Worm (Caenorhabditis elegans): ENCODE measurements around the gene dnj-20.

The dnj-20 gene

ce11 chrII:9660379-9660778, 36.4 kb upstream of the dnj-20 start, which contains the start of gene ZK1320.3:
TSS of gene ZK1320.3 (minus strand) at chrII:9660419.
- no peak for TF ChIP-seq nhr-76 (tag; optimal IDR thresholded peaks at IDR 0.05)
- TF ChIP-seq ceh-82 (tag; optimal IDR thresholded peaks at IDR 0.05): no peak
- TF ChIP-seq tbx-2 (tag; optimal IDR thresholded peaks at IDR 0.05): no peak
- no peak for TF ChIP-seq lin-14 (GFP tag; optimal IDR thresholded peaks at IDR 0.05)
- TF ChIP-seq jun-1 (tag; optimal IDR thresholded peaks at IDR 0.05): no peak
- TF ChIP-seq hlh-17 (GFP tag; optimal IDR thresholded peaks at IDR 0.05; ENCODE audit: borderline replicate concordance): no peak
- TF ChIP-seq fkh-8 (tag; optimal IDR thresholded peaks at IDR 0.05): no peak
- no peak for TF ChIP-seq nhr-12 (tag; optimal IDR thresholded peaks at IDR 0.05)
- no peak for TF ChIP-seq aly-2 (tag; optimal IDR thresholded peaks at IDR 0.05)
- no peak for TF ChIP-seq pax-3 (tag; optimal IDR thresholded peaks at IDR 0.05)
- no peak for TF ChIP-seq lin-35 (GFP tag; optimal IDR thresholded peaks at IDR 0.05)
- no peak for TF ChIP-seq grh-1 (GFP tag; IDR thresholded peaks at IDR 0.05)
- no peak for TF ChIP-seq sox-4 (tag; optimal IDR thresholded peaks at IDR 0.05)
- TF ChIP-seq vab-15 (tag; optimal IDR thresholded peaks at IDR 0.05): no peak
- TF ChIP-seq lir-3 (tag; optimal IDR thresholded peaks at IDR 0.05; ENCODE audit: poor library complexity): no peak
- TF ChIP-seq nhr-77 (tag; optimal IDR thresholded peaks at IDR 0.05): no peak
- TF ChIP-seq ces-1 (GFP tag; optimal IDR thresholded peaks at IDR 0.05): no peak
- TF ChIP-seq nhr-19 (GFP tag; conservative IDR thresholded peaks at IDR 0.05): no peak
- no peak for TF ChIP-seq hpl-2 (GFP tag; optimal IDR thresholded peaks at IDR 0.05)
- no peak for TF ChIP-seq unc-130 (tag; optimal IDR thresholded peaks at IDR 0.05)

DNA sequence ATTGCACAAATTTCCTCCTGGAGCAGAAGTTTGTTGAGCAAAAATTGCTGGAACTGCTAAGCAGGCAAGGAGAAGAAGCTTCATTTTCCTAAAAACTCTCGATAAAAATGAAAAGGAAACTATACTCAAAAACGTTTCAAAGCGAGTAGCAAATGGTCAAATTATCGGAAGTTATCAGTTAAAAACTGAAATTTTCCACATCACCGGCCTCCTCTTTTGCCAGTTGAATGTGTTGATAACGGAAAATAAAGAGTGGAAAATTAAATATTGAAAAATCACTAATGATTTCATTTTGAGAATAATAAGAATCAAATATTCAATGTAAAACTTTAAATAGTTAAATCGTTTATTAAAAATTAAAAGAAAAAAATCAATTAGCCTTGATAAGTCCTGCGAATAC, 34.9 kb upstream of the dnj-20 start, which contains the start of gene ZK1320.2:
Gene ZK1320.2, minus strand, starts transcription at position 88 of the 400 bp plus-strand sequence.
- TF ChIP-seq elt-2 (tag; optimal IDR thresholded peaks at IDR 0.05): peak; percentile 26
- no peak for TF ChIP-seq fkh-8 (tag; optimal IDR thresholded peaks at IDR 0.05)

DNA sequence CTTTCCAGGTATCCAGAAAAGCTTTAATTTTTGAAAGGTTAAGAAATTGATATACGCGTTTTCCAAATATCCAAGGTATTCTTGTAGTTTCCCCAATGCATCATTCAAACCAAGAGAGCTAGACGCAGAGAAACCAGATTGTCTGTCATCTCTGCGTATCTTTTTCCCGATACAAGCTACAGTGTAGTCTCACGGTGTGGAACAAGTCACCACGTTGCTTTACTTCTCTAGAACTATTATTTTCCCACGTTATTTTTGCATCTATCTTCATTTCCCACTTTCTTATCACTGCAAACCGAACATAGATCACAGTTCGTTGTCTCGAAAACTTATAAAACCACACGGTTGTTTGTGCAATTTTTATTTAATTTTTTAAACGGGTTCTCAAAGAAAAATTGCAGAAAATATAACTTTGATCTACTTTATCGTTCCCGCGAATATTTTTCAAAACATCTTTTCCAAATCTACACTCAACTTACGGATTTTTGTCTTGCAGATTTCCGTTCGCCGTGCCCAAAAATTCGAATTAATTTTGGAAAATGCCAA, 32.3 kb upstream of the dnj-20 start, which contains the start of gene gstk-1:
Gene gstk-1, plus strand, starts transcription at position 496 of the 546 bp plus-strand sequence.
- no peak for TF ChIP-seq efl-3 (GFP tag; optimal IDR thresholded peaks at IDR 0.05)
- no peak for TF ChIP-seq ces-1 (GFP tag; optimal IDR thresholded peaks at IDR 0.05)
- TF ChIP-seq jun-1 (tag; optimal IDR thresholded peaks at IDR 0.05): no peak
- TF ChIP-seq irx-1 (tag; optimal IDR thresholded peaks at IDR 0.05): no peak
- TF ChIP-seq C04F5.9 (tag; optimal IDR thresholded peaks at IDR 0.05): no peak
- TF ChIP-seq nhr-71 (tag; optimal IDR thresholded peaks at IDR 0.05): peak; percentile 57
- no peak for TF ChIP-seq ama-1 (optimal IDR thresholded peaks at IDR 0.05)
- peak; percentile 94 for TF ChIP-seq nhr-20 (tag; optimal IDR thresholded peaks at IDR 0.05)
- peak; percentile 31 for TF ChIP-seq blmp-1 (tag; optimal IDR thresholded peaks at IDR 0.05)
- peak; percentile 9 for TF ChIP-seq tbx-2 (tag; optimal IDR thresholded peaks at IDR 0.05)
- no peak for TF ChIP-seq hlh-4 (tag; optimal IDR thresholded peaks at IDR 0.05)
- TF ChIP-seq grh-1 (GFP tag; IDR thresholded peaks at IDR 0.05): peak; percentile 31; the same call in 1 of the 2 replicates
- TF ChIP-seq nhr-12 (tag; optimal IDR thresholded peaks at IDR 0.05): no peak
- TF ChIP-seq sox-4 (tag; optimal IDR thresholded peaks at IDR 0.05): no peak
- TF ChIP-seq ceh-8 (GFP tag; optimal IDR thresholded peaks at IDR 0.05): no peak
- TF ChIP-seq efl-1 (optimal IDR thresholded peaks at IDR 0.05): peak in 1 of 2 experiments; percentile 13
- TF ChIP-seq efl-1 (GFP tag; optimal IDR thresholded peaks at IDR 0.05 in 1 of 2): no peak
- peak in 1 of 2 experiments; percentile 70 for TF ChIP-seq lin-35 (GFP tag; optimal IDR thresholded peaks at IDR 0.05)
- peak in 1 of 2 experiments; percentile 67 for TF ChIP-seq mdl-1 (tag; optimal IDR thresholded peaks at IDR 0.05)
- peak; percentile 13 for TF ChIP-seq nhr-11 (tag; optimal IDR thresholded peaks at IDR 0.05)
- TF ChIP-seq lin-39 (tag; optimal IDR thresholded peaks at IDR 0.05): no peak
- peak in 1 of 2 experiments; percentile 2 for TF ChIP-seq lsy-2 (tag; optimal IDR thresholded peaks at IDR 0.05)
- no peak for TF ChIP-seq ceh-82 (tag; optimal IDR thresholded peaks at IDR 0.05)
- TF ChIP-seq nhr-47 (tag; optimal IDR thresholded peaks at IDR 0.05): peak; percentile 39
- peak; percentile 13 for TF ChIP-seq snu-23 (GFP tag; optimal IDR thresholded peaks at IDR 0.05)
- TF ChIP-seq dsc-1 (tag; optimal IDR thresholded peaks at IDR 0.05): no peak
- TF ChIP-seq C16A3.4 (tag; optimal IDR thresholded peaks at IDR 0.05): peak; percentile 11
- no peak for TF ChIP-seq lin-13 (GFP tag; optimal IDR thresholded peaks at IDR 0.05)
- TF ChIP-seq nhr-90 (tag; optimal IDR thresholded peaks at IDR 0.05; ENCODE audit: poor library complexity): peak; percentile 61
- peak; percentile 23 for TF ChIP-seq rnt-1 (tag; optimal IDR thresholded peaks at IDR 0.05)
- TF ChIP-seq elt-2 (tag; optimal IDR thresholded peaks at IDR 0.05): peak; percentile 68
- TF ChIP-seq dpl-1 (GFP tag; optimal IDR thresholded peaks at IDR 0.05): no peak
- no peak for TF ChIP-seq mep-1 (tag; optimal IDR thresholded peaks at IDR 0.05)
- TF ChIP-seq unc-86 (tag; optimal IDR thresholded peaks at IDR 0.05): no peak
- TF ChIP-seq lin-14 (GFP tag; optimal IDR thresholded peaks at IDR 0.05): peak; percentile 10
- peak; percentile 78 for TF ChIP-seq nhr-85 (tag)

Data from whole organism, L1 larva.